Fruit fly (Drosophila melanogaster): ENCODE data around the gene MED7.

The MED7 gene

DNA sequence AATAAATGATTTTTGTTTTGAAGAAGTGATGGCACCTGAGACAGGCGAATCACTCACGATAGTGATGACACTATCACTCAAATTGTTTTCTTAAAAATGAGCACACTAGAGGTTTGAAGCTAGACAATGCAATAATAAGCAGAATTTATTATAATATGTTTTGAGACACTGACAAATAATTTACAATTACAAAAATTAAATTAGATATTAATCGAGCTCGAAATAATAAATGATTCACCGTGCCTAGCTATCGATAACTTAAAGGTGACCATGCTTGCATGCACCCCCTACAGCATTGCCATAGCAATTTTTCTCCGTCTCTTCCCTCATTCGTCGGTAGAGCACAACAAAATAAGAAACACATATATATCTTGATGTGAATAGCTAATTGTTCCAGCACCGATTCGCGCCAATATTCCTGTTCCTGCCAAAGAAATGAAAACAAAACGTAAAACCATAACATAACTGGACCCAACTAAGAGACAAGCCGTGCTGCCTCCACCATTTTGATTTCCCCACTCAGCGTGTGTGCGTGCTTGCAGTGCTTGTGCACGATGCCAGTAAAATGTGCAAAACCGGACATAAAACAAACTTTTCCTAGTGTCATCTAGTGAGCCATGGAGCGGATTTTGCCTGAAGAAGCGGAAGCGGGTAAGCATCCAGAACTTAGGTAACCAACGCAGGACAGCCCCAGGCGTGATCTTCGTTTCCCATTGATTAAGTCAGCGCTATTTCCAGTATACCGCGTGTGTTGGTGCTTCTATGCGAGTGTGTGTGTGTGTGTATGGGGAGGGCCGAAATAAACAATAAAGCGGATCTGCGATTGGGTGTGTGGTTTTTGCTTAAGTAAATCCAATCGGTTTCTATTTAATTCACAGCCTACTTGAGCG, at the start of gene MED7, which contains the start of gene Cap-H2 (continued):
- TF ChIP-seq ems (GFP tag; optimal IDR thresholded peaks at IDR 0.05), result peak; percentile 78
- peak; percentile 26 for TF ChIP-seq her (GFP tag; optimal IDR thresholded peaks at IDR 0.05)
- TF ChIP-seq CG4854 (GFP tag; optimal IDR thresholded peaks at IDR 0.05), result peak; percentile 76
- TF ChIP-seq CG11093 (GFP tag; IDR thresholded peaks at IDR 0.05), result peak; percentile 74
- TF ChIP-seq zen2 (GFP tag; IDR thresholded peaks at IDR 0.05; ENCODE audit: partially characterized antibody), result peak; percentile 94
- TF ChIP-seq Lpt (GFP tag; optimal IDR thresholded peaks at IDR 0.05), result no peak
- peak; percentile 87 for TF ChIP-seq sisA (GFP tag; IDR thresholded peaks at IDR 0.05)
- TF ChIP-seq amos (GFP tag; IDR thresholded peaks at IDR 0.05; ENCODE audit: partially characterized antibody), result peak; percentile 96
- peak; percentile 95 for TF ChIP-seq CG9932 (GFP tag; IDR thresholded peaks at IDR 0.05)
- TF ChIP-seq ssp (GFP tag; IDR thresholded peaks at IDR 0.05), result peak; percentile 75
- TF ChIP-seq gcm2 (GFP tag; optimal IDR thresholded peaks at IDR 0.05), result peak; percentile 69
- no peak for TF ChIP-seq CG5180 (GFP tag; optimal IDR thresholded peaks at IDR 0.05)
- TF ChIP-seq CG18619 (GFP tag; optimal IDR thresholded peaks at IDR 0.05), result peak; percentile 52
- TF ChIP-seq Sry-β (GFP tag; optimal IDR thresholded peaks at IDR 0.05), result no peak
- peak; percentile 85 for TF ChIP-seq CG12155 (GFP tag; optimal IDR thresholded peaks at IDR 0.05)
- TF ChIP-seq Dip3 (GFP tag; optimal IDR thresholded peaks at IDR 0.05), result peak; percentile 71
- TF ChIP-seq fd96Cb (tag; optimal IDR thresholded peaks at IDR 0.05), result peak; percentile 67
- TF ChIP-seq sd (tag; optimal IDR thresholded peaks at IDR 0.05), result no peak
- peak in 1 of 2 experiments; percentile 85 for TF ChIP-seq Hr51 (GFP tag; optimal IDR thresholded peaks at IDR 0.05)
- TF ChIP-seq lilli (GFP tag; optimal IDR thresholded peaks at IDR 0.05), result peak; percentile 93
- peak; percentile 100 for TF ChIP-seq CG3995 (GFP tag; optimal IDR thresholded peaks at IDR 0.05)
- TF ChIP-seq vvl (GFP tag; IDR thresholded peaks at IDR 0.05), result peak; percentile 88
- no peak for TF ChIP-seq gce (GFP tag; IDR thresholded peaks at IDR 0.05)
- TF ChIP-seq dmrt99B (tag; optimal IDR thresholded peaks at IDR 0.05), result no peak
- peak; percentile 85 for TF ChIP-seq CG9727 (GFP tag; optimal IDR thresholded peaks at IDR 0.05)
- TF ChIP-seq mirr (GFP tag; optimal IDR thresholded peaks at IDR 0.05), result no peak
- peak; percentile 92 for TF ChIP-seq ind (GFP tag; optimal IDR thresholded peaks at IDR 0.05)
- peak; percentile 97 for TF ChIP-seq HLH4C (GFP tag; IDR thresholded peaks at IDR 0.05; ENCODE audit: partially characterized antibody)
- peak; percentile 87 for TF ChIP-seq Hsf (GFP tag; optimal IDR thresholded peaks at IDR 0.05)
- peak; percentile 0 for TF ChIP-seq CG17802 (tag; optimal IDR thresholded peaks at IDR 0.05)
- TF ChIP-seq Eip74EF (GFP tag; optimal IDR thresholded peaks at IDR 0.05), result no peak
- peak; percentile 99 for TF ChIP-seq Scr (GFP tag; IDR thresholded peaks at IDR 0.05; ENCODE audit: partially characterized antibody)
- TF ChIP-seq CG13624 (GFP tag; optimal IDR thresholded peaks at IDR 0.05), result peak; percentile 91
- peak; percentile 52 for TF ChIP-seq CG30431 (GFP tag; optimal IDR thresholded peaks at IDR 0.05)
- peak; percentile 95 for TF ChIP-seq bab2 (GFP tag; optimal IDR thresholded peaks at IDR 0.05)
- peak; percentile 19 for TF ChIP-seq CG7987 (GFP tag; optimal IDR thresholded peaks at IDR 0.05)
- 0 out of 2 replicates have a peak, but pooled peaks have one; percentile 34 for TF ChIP-seq CG11696 (GFP tag; IDR thresholded peaks at IDR 0.05)
- TF ChIP-seq Ada2b (GFP tag; IDR thresholded peaks at IDR 0.05), result peak; percentile 81
- no peak for TF ChIP-seq scrt (GFP tag; optimal IDR thresholded peaks at IDR 0.05)
- no peak for TF ChIP-seq Jarid2 (GFP tag; optimal IDR thresholded peaks at IDR 0.05)
- TF ChIP-seq Dek (tag; optimal IDR thresholded peaks at IDR 0.05), result peak; percentile 69
- TF ChIP-seq CG7839 (tag; optimal IDR thresholded peaks at IDR 0.05), result no peak
- peak; percentile 78 for TF ChIP-seq esg (GFP tag; conservative IDR thresholded peaks at IDR 0.05)
- no peak for TF ChIP-seq CG8281 (tag; optimal IDR thresholded peaks at IDR 0.05)
- TF ChIP-seq unc-4 (GFP tag; IDR thresholded peaks at IDR 0.05; ENCODE audit: partially characterized antibody), result peak; percentile 98
- peak; percentile 88 for TF ChIP-seq phol (tag; optimal IDR thresholded peaks at IDR 0.05)
- peak; percentile 79 for TF ChIP-seq Dref (GFP tag; IDR thresholded peaks at IDR 0.05)
- peak; percentile 80 for TF ChIP-seq Mad (GFP tag; optimal IDR thresholded peaks at IDR 0.05)

Measured in whole organism, embryonic.